Fruit fly (Drosophila melanogaster) whole organism, embryonic: Measurements from ENCODE around the gene Bet5.

ENCODE experiments used
- CG11723 ChIP-seq: fragments of 200-800 bp; sonication (Bioruptor generic); optimal IDR thresholded peaks from 2 replicates; lab custom pipeline; 2017; ENCODE audit warnings: missing biosample characterization, mild to moderate bottlenecking, missing genetic modification characterization
- CG12155 ChIP-seq: fragments of 200-800 bp; sonication (Bioruptor generic); optimal IDR thresholded peaks from 3 replicates; lab custom pipeline; 2016; ENCODE audit warnings: missing biosample characterization, missing genetic modification characterization
- CG14014 ChIP-seq: fragments of 200-800 bp; sonication (Bioruptor generic); IDR thresholded peaks from 2 replicates; pipeline ENCODE4 v1.3.6; 2022; ENCODE audit warnings: missing biosample characterization, missing genetic modification characterization
- CG14710 ChIP-seq: fragments of 200-800 bp; sonication (Bioruptor generic); optimal IDR thresholded peaks from 3 replicates; lab custom pipeline; 2019; ENCODE audit warnings: missing biosample characterization, mild to moderate bottlenecking, missing genetic modification characterization, moderate library complexity
- CG18599 ChIP-seq: fragments of 200-800 bp; sonication (Bioruptor generic); optimal IDR thresholded peaks from 3 replicates; lab custom pipeline; 2017; ENCODE audit warnings: missing biosample characterization, missing genetic modification characterization, mild to moderate bottlenecking, moderate library complexity, missing genetic modification reagents
- CG3065 ChIP-seq: fragments of 200-800 bp; sonication (Bioruptor generic); optimal IDR thresholded peaks from 2 replicates; lab custom pipeline; 2016; ENCODE audit warnings: missing biosample characterization, missing genetic modification characterization
- CG6175 ChIP-seq: fragments of 200-800 bp; sonication (Bioruptor generic); IDR thresholded peaks from 3 replicates; pipeline ENCODE4 v1.3.6; 2022; ENCODE audit warnings: missing biosample characterization, missing genetic modification characterization
- CG6654 ChIP-seq: fragments of 200-800 bp; sonication (Bioruptor generic); optimal IDR thresholded peaks from 2 replicates; lab custom pipeline; 2017; ENCODE audit warnings: missing biosample characterization, mild to moderate bottlenecking, missing genetic modification characterization
- D19A ChIP-seq: fragments of 200-800 bp; optimal IDR thresholded peaks from 3 replicates; lab custom pipeline; 2019; ENCODE audit warnings: missing biosample characterization, mild to moderate bottlenecking, missing genetic modification characterization, moderate library complexity
- Deaf1 ChIP-seq: fragments of 200-800 bp; optimal IDR thresholded peaks from 3 replicates; lab custom pipeline; 2019; ENCODE audit warnings: missing biosample characterization, mild to moderate bottlenecking, missing genetic modification characterization, moderate library complexity
- Dp ChIP-seq: fragments of 200-800 bp; sonication (Bioruptor generic); optimal IDR thresholded peaks from 2 replicates; lab custom pipeline; 2018; ENCODE audit warnings: missing biosample characterization, mild to moderate bottlenecking, missing genetic modification characterization, moderate library complexity
- Ets65A ChIP-seq: fragments of 200-800 bp; sonication (Bioruptor generic); peaks from one replicate; lab custom pipeline; 2016; ENCODE audit warnings: missing biosample characterization, missing genetic modification characterization
- Lhr ChIP-seq: fragments of 200-800 bp; sonication (Bioruptor generic); optimal IDR thresholded peaks from 3 replicates; lab custom pipeline; 2017; ENCODE audit warnings: mild to moderate bottlenecking, missing biosample characterization, missing genetic modification reagents, missing genetic modification characterization
- Lim3 ChIP-seq: fragments of 200-800 bp; sonication (Bioruptor generic); IDR thresholded peaks from 2 replicates; pipeline ENCODE4 v1.3.6; 2022; ENCODE audit warnings: missing biosample characterization, missing genetic modification characterization
- MESR4 ChIP-seq: fragments of 200-800 bp; sonication (Bioruptor generic); optimal IDR thresholded peaks from 2 replicates; lab custom pipeline; 2018; ENCODE audit warnings: missing biosample characterization, mild to moderate bottlenecking, missing genetic modification characterization, moderate library complexity
- Med ChIP-seq: fragments of 200-800 bp; sonication (Bioruptor generic); peaks from one replicate; lab custom pipeline; 2016; ENCODE audit warnings: missing biosample characterization, missing genetic modification characterization, mild to moderate bottlenecking, inconsistent platforms, moderate library complexity
- Neu2 ChIP-seq: fragments of 200-800 bp; sonication (Bioruptor generic); optimal IDR thresholded peaks from 3 replicates; lab custom pipeline; 2016; ENCODE audit warnings: missing biosample characterization, missing genetic modification characterization, borderline replicate concordance
- NfI ChIP-seq: fragments of 200-800 bp; sonication (Bioruptor generic); optimal IDR thresholded peaks from 3 replicates; lab custom pipeline; 2018; ENCODE audit warnings: missing biosample characterization, mild to moderate bottlenecking, missing genetic modification characterization, moderate library complexity
- Oli ChIP-seq: fragments of 200-800 bp; sonication (Bioruptor generic); optimal IDR thresholded peaks from 2 replicates; lab custom pipeline; 2018; ENCODE audit warnings: missing biosample characterization, mild to moderate bottlenecking, missing genetic modification characterization, moderate library complexity
- Pdp1 ChIP-seq, 2 experiments: fragments of 200-800 bp; sonication (Bioruptor generic); optimal IDR thresholded peaks; 3 replicates each; lab custom pipeline; 2016; ENCODE audit warnings: missing biosample characterization in 2 of 2, missing genetic modification characterization in 2 of 2, mild to moderate bottlenecking in 1 of 2, moderate library complexity in 1 of 2
- Rfx ChIP-seq: fragments of 200-800 bp; sonication (Bioruptor generic); IDR thresholded peaks from 2 replicates; pipeline ENCODE4 v1.3.6; 2022; ENCODE audit warnings: missing biosample characterization, missing genetic modification characterization
- Sox100B ChIP-seq: fragments of 200-800 bp; sonication (Bioruptor generic); optimal IDR thresholded peaks from 3 replicates; lab custom pipeline; 2018; ENCODE audit warnings: missing biosample characterization, mild to moderate bottlenecking, missing genetic modification characterization
- Xrp1 ChIP-seq: fragments of 200-800 bp; sonication (Bioruptor generic); IDR thresholded peaks from 2 replicates; pipeline ENCODE4 v1.3.6; 2022; ENCODE audit warnings: missing biosample characterization, missing genetic modification characterization
- YL-1 ChIP-seq: fragments of 200-800 bp; sonication (Bioruptor generic); optimal IDR thresholded peaks from 3 replicates; lab custom pipeline; 2017; ENCODE audit warnings: missing biosample characterization, mild to moderate bottlenecking, missing genetic modification characterization
- az2 ChIP-seq: fragments of 200-800 bp; sonication (Bioruptor generic); optimal IDR thresholded peaks from 3 replicates; lab custom pipeline; 2016; ENCODE audit warnings: missing biosample characterization, missing genetic modification characterization
- cad ChIP-seq: fragments of >200 bp; optimal IDR thresholded peaks from 2 replicates; lab custom pipeline; 2017; ENCODE audit warnings: missing biosample characterization, missing genetic modification characterization
- chif ChIP-seq, 2 experiments: fragments of 200-800 bp; sonication (Bioruptor generic); optimal IDR thresholded peaks; 3 replicates each; lab custom pipeline; 2016; ENCODE audit warnings: missing biosample characterization in 2 of 2, missing genetic modification characterization in 2 of 2
- da ChIP-seq: fragments of 200-800 bp; sonication (Bioruptor generic); optimal IDR thresholded peaks from 2 replicates; lab custom pipeline; 2016; ENCODE audit warnings: missing biosample characterization, missing genetic modification characterization
- dmrt99B ChIP-seq: fragments of 200-800 bp; sonication (Bioruptor generic); optimal IDR thresholded peaks from 2 replicates; lab custom pipeline; 2018; ENCODE audit warnings: missing biosample characterization, mild to moderate bottlenecking, missing genetic modification characterization, moderate library complexity
- dysf ChIP-seq: fragments of 200-800 bp; sonication (Bioruptor generic); IDR thresholded peaks from 3 replicates; pipeline ENCODE4 v1.3.6; 2022; ENCODE audit warnings: missing biosample characterization, missing genetic modification characterization
- eyg ChIP-seq: fragments of 200-800 bp; sonication (Bioruptor generic); optimal IDR thresholded peaks from 3 replicates; lab custom pipeline; 2016; ENCODE audit warnings: missing biosample characterization, missing genetic modification characterization
- gcm ChIP-seq: fragments of 200-800 bp; sonication (Bioruptor generic); optimal IDR thresholded peaks from 2 replicates; lab custom pipeline; 2019; ENCODE audit warnings: missing biosample characterization, mild to moderate bottlenecking, missing genetic modification characterization, moderate library complexity
- gfzf ChIP-seq: fragments of 200-800 bp; sonication (Bioruptor generic); optimal IDR thresholded peaks from 2 replicates; lab custom pipeline; 2016; ENCODE audit warnings: missing biosample characterization, mild to moderate bottlenecking, missing genetic modification characterization, moderate library complexity
- gro ChIP-seq: fragments of 200-800 bp; sonication (Bioruptor generic); optimal IDR thresholded peaks from 2 replicates; lab custom pipeline; 2016; ENCODE audit warnings: missing biosample characterization, missing genetic modification characterization
- gt ChIP-seq: fragments of 200-800 bp; sonication (Bioruptor generic); IDR thresholded peaks from 2 replicates; pipeline ENCODE4 v1.3.6; 2022; ENCODE audit warnings: missing biosample characterization, missing genetic modification characterization
- kay ChIP-seq: fragments of 200-800 bp; sonication (Bioruptor generic); optimal IDR thresholded peaks from 2 replicates; lab custom pipeline; 2016; ENCODE audit warnings: missing biosample characterization, missing genetic modification characterization
- lilli ChIP-seq: fragments of 200-800 bp; sonication (Bioruptor generic); optimal IDR thresholded peaks from 3 replicates; lab custom pipeline; 2016; ENCODE audit warnings: missing biosample characterization, missing genetic modification characterization
- mld ChIP-seq: fragments of 200-800 bp; sonication (Bioruptor generic); IDR thresholded peaks from 3 replicates; pipeline ENCODE4 v1.3.6; 2022; ENCODE audit warnings: missing biosample characterization, missing genetic modification characterization; ENCODE audit not compliant: partially characterized antibody
- nerfin-2 ChIP-seq: fragments of 200-800 bp; sonication (Bioruptor generic); IDR thresholded peaks from 2 replicates; pipeline ENCODE4 v1.3.6; 2022; ENCODE audit warnings: missing biosample characterization, missing genetic modification characterization; ENCODE audit not compliant: partially characterized antibody
- nom ChIP-seq: fragments of 200-800 bp; sonication (Bioruptor generic); optimal IDR thresholded peaks from 2 replicates; lab custom pipeline; 2017; ENCODE audit warnings: missing biosample characterization, missing genetic modification characterization, mild to moderate bottlenecking, moderate library complexity, missing genetic modification reagents
- pho ChIP-seq: fragments of 200-800 bp; sonication (Bioruptor generic); optimal IDR thresholded peaks from 2 replicates; lab custom pipeline; 2016; ENCODE audit warnings: missing biosample characterization, missing genetic modification characterization
- ranshi ChIP-seq: fragments of 200-800 bp; sonication (Bioruptor generic); IDR thresholded peaks from 2 replicates; pipeline ENCODE4 v1.3.6; 2022; ENCODE audit warnings: missing biosample characterization, missing genetic modification characterization
- sens ChIP-seq: fragments of 200-800 bp; sonication (Bioruptor generic); peaks from one replicate; lab custom pipeline; 2016; ENCODE audit warnings: missing biosample characterization, missing genetic modification characterization
- slou ChIP-seq: fragments of 200-800 bp; sonication (Bioruptor generic); optimal IDR thresholded peaks from 3 replicates; lab custom pipeline; 2016; ENCODE audit warnings: missing biosample characterization, missing genetic modification characterization
- sr ChIP-seq: fragments of 200-800 bp; sonication (Bioruptor generic); IDR thresholded peaks from 3 replicates; pipeline ENCODE4 v1.3.6; 2022; ENCODE audit warnings: missing biosample characterization, missing genetic modification characterization
- tgo ChIP-seq: fragments of 200-800 bp; sonication (Bioruptor generic); IDR thresholded peaks from 3 replicates; pipeline ENCODE4 v1.3.6; 2022; ENCODE audit warnings: missing biosample characterization, missing genetic modification characterization
- z ChIP-seq: fragments of 200-800 bp; sonication (Bioruptor generic); IDR thresholded peaks from 3 replicates; pipeline ENCODE4 v1.3.6; 2022; ENCODE audit warnings: missing biosample characterization, missing genetic modification characterization
- zfh2 ChIP-seq: fragments of 200-800 bp; sonication (Bioruptor generic); optimal IDR thresholded peaks from 2 replicates; lab custom pipeline; 2016; ENCODE audit warnings: missing biosample characterization, missing genetic modification characterization

Bet5 gene

dm6 chr3R:30132295-30132694, 47.7 kb upstream of the Bet5 start, which contains the start of gene CG31029:
CG31029 (minus strand) TSS chr3R:30132395.
- TF ChIP-seq NfI (GFP tag; lab: Kevin White, UChicago), result no peak
- no peak for TF ChIP-seq chif (GFP tag; optimal IDR thresholded peaks at IDR 0.05; lab: Kevin White, UChicago)
- no peak for TF ChIP-seq eyg (GFP tag; lab: Kevin White, UChicago)
- TF ChIP-seq mld (GFP tag; lab: Robert Waterston, UW), result no peak
- no peak for TF ChIP-seq kay
- TF ChIP-seq sens (GFP tag; lab: Kevin White, UChicago), result no peak
- no peak for TF ChIP-seq dmrt99B (tag; lab: Kevin White, UChicago)
- TF ChIP-seq zfh2 (GFP tag; lab: Kevin White, UChicago), result no peak
- TF ChIP-seq CG14710 (tag; lab: Kevin White, UChicago), result no peak
- TF ChIP-seq gcm, result no peak
- TF ChIP-seq CG6175 (GFP tag; lab: Robert Waterston, UW), result no peak
- no peak for TF ChIP-seq ranshi (GFP tag; lab: Robert Waterston, UW)
- TF ChIP-seq Lim3, result no peak
- no peak for TF ChIP-seq Neu2 (GFP tag; lab: Kevin White, UChicago)
- no peak for TF ChIP-seq cad (GFP tag; lab: Kevin White, UChicago)
- TF ChIP-seq CG3065, result no peak
- TF ChIP-seq YL-1 (GFP tag; lab: Kevin White, UChicago), result no peak

DNA sequence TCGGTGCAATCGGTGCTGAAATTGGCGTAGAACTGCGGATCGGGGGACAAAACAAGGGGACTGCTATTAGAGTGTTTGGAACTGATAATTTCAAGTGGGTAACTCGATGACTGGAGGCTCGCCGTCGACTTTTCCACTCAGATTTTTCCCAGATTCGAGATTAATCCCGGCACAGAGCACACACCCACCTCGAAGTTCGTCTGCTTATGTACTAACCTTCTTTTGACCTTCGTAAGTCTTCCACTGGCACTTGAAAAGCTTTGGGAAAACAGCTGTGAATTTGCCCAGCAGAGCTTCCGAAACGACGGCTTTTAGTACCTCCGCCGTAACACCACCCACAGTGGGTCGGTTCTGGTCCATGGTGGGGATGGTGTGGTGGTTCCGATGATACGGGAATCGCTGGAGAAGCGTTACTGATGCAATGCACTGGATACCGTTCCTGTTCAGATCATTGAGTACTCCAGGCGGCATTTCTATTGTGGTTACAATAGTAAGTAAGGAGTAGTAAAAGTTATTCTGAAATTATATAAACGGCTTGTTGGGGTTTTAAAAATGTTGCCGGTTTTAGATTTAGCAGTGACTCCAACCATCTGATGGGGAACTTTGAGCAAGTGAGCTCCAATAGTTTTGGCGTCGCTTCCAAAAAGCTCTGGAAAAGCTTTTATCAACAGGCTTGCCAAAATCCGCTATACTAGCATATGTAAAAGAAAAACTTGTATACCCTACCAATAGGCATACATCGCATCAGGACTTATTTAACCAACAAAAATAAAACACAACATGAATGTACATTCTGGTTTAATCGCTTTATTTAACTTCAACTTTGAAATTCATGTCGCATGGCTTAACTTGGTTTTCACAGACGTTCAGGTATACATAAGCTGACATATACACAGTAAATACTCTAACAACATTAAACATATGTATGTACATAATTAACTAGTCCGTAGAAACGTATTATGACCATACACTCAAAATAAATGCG, 45.7 kb upstream of the Bet5 start, which contains the start of gene Tpi:
Tpi (minus strand) TSS at position 537 of the 985 bp plus-strand sequence.
- TF ChIP-seq nerfin-2 (GFP tag; lab: Robert Waterston, UW), result no peak
- TF ChIP-seq MESR4 (GFP tag; lab: Kevin White, UChicago), result peak; percentile 43
- TF ChIP-seq z (GFP tag; lab: Robert Waterston, UW), result 0 out of 3 replicates have a peak, but pooled peaks have one; percentile 45
- TF ChIP-seq Rfx, result peak; percentile 10; the same call in 1 of the 2 replicates
- TF ChIP-seq CG11723 (GFP tag; lab: Kevin White, UChicago), result no peak
- peak; percentile 75 for TF ChIP-seq gfzf (GFP tag; lab: Kevin White, UChicago)
- no peak for TF ChIP-seq nom (GFP tag; lab: Kevin White, UChicago)
- TF ChIP-seq gro (GFP tag; lab: Kevin White, UChicago), result no peak
- TF ChIP-seq CG18599, result peak; percentile 28
- TF ChIP-seq Sox100B (GFP tag; lab: Kevin White, UChicago), result no peak
- peak; percentile 41 for TF ChIP-seq Dp (GFP tag; lab: Kevin White, UChicago)
- TF ChIP-seq D19A (tag; lab: Kevin White, UChicago), result peak; percentile 70
- TF ChIP-seq sr, result peak; percentile 59; the same call in 1 of the 3 replicates
- TF ChIP-seq gt, result no peak
- peak; percentile 41 for TF ChIP-seq az2 (GFP tag; lab: Kevin White, UChicago)
- TF ChIP-seq CG12155 (GFP tag; lab: Kevin White, UChicago), result peak; percentile 1
- TF ChIP-seq Xrp1, result no peak
- TF ChIP-seq pho (GFP tag; lab: Kevin White, UChicago), result peak; percentile 28
- TF ChIP-seq Med (GFP tag; lab: Kevin White, UChicago), result peak; percentile 83
- peak; percentile 22 to 93 for TF ChIP-seq Pdp1 (GFP tag; optimal IDR thresholded peaks at IDR 0.05; lab: Kevin White, UChicago)
- no peak for TF ChIP-seq Ets65A
- TF ChIP-seq lilli (GFP tag; lab: Kevin White, UChicago), result peak; percentile 66
- peak; percentile 90 for TF ChIP-seq CG6654 (GFP tag; lab: Kevin White, UChicago)
- peak; percentile 48 for TF ChIP-seq Lhr
- peak; percentile 34; the same call in 1 of the 3 replicates for TF ChIP-seq tgo (GFP tag; lab: Robert Waterston, UW)
- TF ChIP-seq Oli (tag; lab: Kevin White, UChicago), result peak; percentile 33
- no peak for TF ChIP-seq slou (GFP tag; lab: Kevin White, UChicago)
- TF ChIP-seq dysf (GFP tag; lab: Robert Waterston, UW), result no peak
- no peak for TF ChIP-seq Deaf1 (tag; lab: Kevin White, UChicago)
- TF ChIP-seq CG14014 (GFP tag; lab: Robert Waterston, UW), result 0 out of 2 replicates have a peak, but pooled peaks have one; percentile 7
- no peak for TF ChIP-seq da (GFP tag; lab: Kevin White, UChicago)
